Fruit fly (Drosophila melanogaster) whole organism, wandering third instar larva: ENCODE results near the gene CG31274.

ENCODE experiments used
- Abd-B ChIP-seq: fragments of >200 bp; optimal IDR thresholded peaks from 2 replicates; lab custom pipeline; 2017; ENCODE audit warnings: missing biosample characterization, missing genetic modification characterization
- CG32264 ChIP-seq: fragments of 200-800 bp; sonication (Bioruptor generic); optimal IDR thresholded peaks from 2 replicates; lab custom pipeline; 2016; ENCODE audit warnings: missing biosample characterization, missing genetic modification characterization
- CG9705 ChIP-seq: fragments of 200-800 bp; sonication (Bioruptor generic); optimal IDR thresholded peaks from 2 replicates; lab custom pipeline; 2018; ENCODE audit warnings: missing biosample characterization, mild to moderate bottlenecking, missing genetic modification characterization
- CrebA ChIP-seq: fragments of 200-800 bp; sonication (Bioruptor generic); optimal IDR thresholded peaks from 2 replicates; lab custom pipeline; 2016; ENCODE audit warnings: missing biosample characterization, mild to moderate bottlenecking, missing genetic modification characterization, borderline replicate concordance
- Dfd ChIP-seq: fragments of >200 bp; optimal IDR thresholded peaks from 2 replicates; lab custom pipeline; 2017; ENCODE audit warnings: missing biosample characterization, missing genetic modification characterization
- GATAd ChIP-seq: sonication (Bioruptor generic); optimal IDR thresholded peaks from 2 replicates; lab custom pipeline; 2016; ENCODE audit warnings: missing biosample characterization, missing genetic modification characterization
- HLH106 ChIP-seq: fragments of 200-800 bp; optimal IDR thresholded peaks from 3 replicates; lab custom pipeline; 2019; ENCODE audit warnings: missing biosample characterization, mild to moderate bottlenecking, missing genetic modification characterization, moderate library complexity
- Hnf4 ChIP-seq: fragments of 200-800 bp; sonication (Bioruptor generic); optimal IDR thresholded peaks from 2 replicates; lab custom pipeline; 2016; ENCODE audit warnings: missing biosample characterization, mild to moderate bottlenecking, missing genetic modification characterization
- Hr78 ChIP-seq: fragments of >200 bp; optimal IDR thresholded peaks from 2 replicates; lab custom pipeline; 2017; ENCODE audit warnings: missing biosample characterization, missing genetic modification characterization
- Hr83 ChIP-seq: fragments of 200-300 bp; sonication (Bioruptor generic); optimal IDR thresholded peaks from 2 replicates; lab custom pipeline; 2016; ENCODE audit warnings: missing biosample characterization, mild to moderate bottlenecking, missing genetic modification characterization, moderate library complexity; ENCODE audit not compliant: poor library complexity, severe bottlenecking
- N ChIP-seq: fragments of >200 bp; optimal IDR thresholded peaks from 2 replicates; lab custom pipeline; 2018; ENCODE audit warnings: missing biosample characterization, missing external identifiers, missing genetic modification characterization
- OdsH ChIP-seq: fragments of 200-800 bp; sonication (Bioruptor generic); optimal IDR thresholded peaks from 2 replicates; lab custom pipeline; 2016; ENCODE audit warnings: missing biosample characterization, mild to moderate bottlenecking, missing genetic modification characterization
- Rel ChIP-seq, 2 experiments: fragments of 200-800 bp; sonication (Bioruptor generic) in 1 of 2; optimal IDR thresholded peaks; 2 replicates in 1 of 2; 3 replicates in 1 of 2; lab custom pipeline; 2016 to 2019; ENCODE audit warnings: mild to moderate bottlenecking in 2 of 2, missing biosample characterization in 2 of 2, missing genetic modification characterization in 2 of 2, moderate library complexity in 1 of 2
- Sp1 ChIP-seq: fragments of 200-800 bp; sonication (Bioruptor generic); optimal IDR thresholded peaks from 3 replicates; lab custom pipeline; 2019; ENCODE audit warnings: missing biosample characterization, mild to moderate bottlenecking, missing genetic modification characterization, moderate library complexity
- br ChIP-seq: fragments of 200-800 bp; sonication (Bioruptor generic); optimal IDR thresholded peaks from 2 replicates; lab custom pipeline; 2016; ENCODE audit warnings: missing biosample characterization, missing genetic modification characterization
- dmrt93B ChIP-seq: fragments of 200-800 bp; sonication (Bioruptor generic); optimal IDR thresholded peaks from 2 replicates; lab custom pipeline; 2018; ENCODE audit warnings: missing biosample characterization, mild to moderate bottlenecking, missing genetic modification characterization
- ey ChIP-seq: fragments of 200-800 bp; sonication (Bioruptor generic); optimal IDR thresholded peaks from 2 replicates; lab custom pipeline; 2016; ENCODE audit warnings: missing biosample characterization, missing genetic modification characterization
- foxo ChIP-seq, 2 experiments: fragments of 200-800 bp; sonication (Bioruptor generic); optimal IDR thresholded peaks; 2 replicates in 1 of 2; 3 replicates in 1 of 2; lab custom pipeline; 2016 to 2017; ENCODE audit warnings: missing biosample characterization in 2 of 2, missing genetic modification characterization in 2 of 2
- fru ChIP-seq: fragments of 200-800 bp; sonication (Bioruptor generic); optimal IDR thresholded peaks from 3 replicates; lab custom pipeline; 2016; ENCODE audit warnings: missing biosample characterization, mild to moderate bottlenecking, missing genetic modification characterization
- h ChIP-seq: fragments of 200-800 bp; sonication (Bioruptor generic); optimal IDR thresholded peaks from 3 replicates; lab custom pipeline; 2016; ENCODE audit warnings: missing biosample characterization, mild to moderate bottlenecking, missing genetic modification characterization
- jim ChIP-seq: fragments of 175-275, 200-325 bp; sonication (Bioruptor generic); optimal IDR thresholded peaks from 2 replicates; lab custom pipeline; 2016; ENCODE audit warnings: missing biosample characterization, mild to moderate bottlenecking, missing genetic modification characterization
- pan ChIP-seq: fragments of >200 bp; optimal IDR thresholded peaks from 2 replicates; lab custom pipeline; 2017
- psq ChIP-seq: fragments of 200-800 bp; sonication (Bioruptor generic); optimal IDR thresholded peaks from 3 replicates; lab custom pipeline; 2017; ENCODE audit warnings: missing biosample characterization, mild to moderate bottlenecking, missing genetic modification characterization, moderate library complexity
- rgr ChIP-seq: fragments of 200-800 bp; sonication (Bioruptor generic); optimal IDR thresholded peaks from 3 replicates; lab custom pipeline; 2016; ENCODE audit warnings: missing biosample characterization, mild to moderate bottlenecking, missing genetic modification characterization
- sage ChIP-seq: fragments of 200-800 bp; sonication (Bioruptor generic); optimal IDR thresholded peaks from 2 replicates; lab custom pipeline; 2016; ENCODE audit warnings: missing biosample characterization, mild to moderate bottlenecking, missing genetic modification characterization
- sv ChIP-seq: fragments of 200-800 bp; sonication (Bioruptor generic); optimal IDR thresholded peaks from 3 replicates; lab custom pipeline; 2016; ENCODE audit warnings: missing biosample characterization, missing genetic modification characterization
- tai ChIP-seq: sonication (Bioruptor generic); optimal IDR thresholded peaks from 2 replicates; lab custom pipeline; 2016; ENCODE audit warnings: missing biosample characterization, missing genetic modification characterization
- usp ChIP-seq: fragments of >200 bp; optimal IDR thresholded peaks from 2 replicates; lab custom pipeline; 2017; ENCODE audit warnings: missing biosample characterization, missing genetic modification characterization
- woc ChIP-seq: sonication (Bioruptor generic); optimal IDR thresholded peaks from 2 replicates; lab custom pipeline; 2016; ENCODE audit warnings: missing biosample characterization, mild to moderate bottlenecking, missing genetic modification characterization

CG31274 gene

DNA sequence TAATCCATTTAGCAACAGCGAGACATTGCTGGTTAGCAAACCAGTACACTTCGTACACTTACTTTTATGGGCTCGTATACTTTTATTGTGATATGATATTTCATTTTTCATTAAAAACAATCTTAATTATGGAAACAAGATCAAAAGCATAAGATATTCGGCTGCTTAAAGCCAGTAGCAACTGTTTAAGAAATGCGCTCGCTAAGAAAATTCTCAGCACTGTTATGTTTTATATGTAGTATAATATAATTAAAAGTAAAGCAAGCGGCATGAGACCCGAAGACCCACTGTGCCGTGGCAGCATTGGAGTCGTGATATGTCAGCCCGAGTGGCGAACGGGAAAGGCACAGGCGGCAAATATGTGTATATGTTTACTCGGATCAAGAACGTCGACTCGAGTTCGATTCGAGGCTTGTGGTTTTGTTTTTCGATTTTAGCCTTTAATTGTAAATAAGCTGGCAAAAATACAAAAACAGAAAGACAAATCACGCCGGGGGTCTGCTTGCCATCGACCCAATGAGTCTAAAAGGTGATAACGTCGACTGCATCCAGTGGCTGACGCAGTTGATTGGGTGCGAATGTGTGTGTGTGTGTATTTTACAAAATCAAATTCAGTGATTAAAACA lies 26.2 kb downstream of the CG31274 start:
- TF ChIP-seq jim (GFP tag; lab: Kevin White, UChicago) (no peak), dmrt93B (GFP tag; lab: Kevin White, UChicago) (no peak), tai (GFP tag; lab: Kevin White, UChicago) (no peak), Rel (GFP tag; optimal IDR thresholded peaks at IDR 0.05; lab: Kevin White, UChicago) (no peak), Rel (tag; optimal IDR thresholded peaks at IDR 0.05; lab: Kevin White, UChicago) (peak; percentile 39), rgr (GFP tag; lab: Kevin White, UChicago) (no peak), GATAd (GFP tag; lab: Kevin White, UChicago) (no peak), fru (GFP tag; lab: Kevin White, UChicago) (no peak)

DNA sequence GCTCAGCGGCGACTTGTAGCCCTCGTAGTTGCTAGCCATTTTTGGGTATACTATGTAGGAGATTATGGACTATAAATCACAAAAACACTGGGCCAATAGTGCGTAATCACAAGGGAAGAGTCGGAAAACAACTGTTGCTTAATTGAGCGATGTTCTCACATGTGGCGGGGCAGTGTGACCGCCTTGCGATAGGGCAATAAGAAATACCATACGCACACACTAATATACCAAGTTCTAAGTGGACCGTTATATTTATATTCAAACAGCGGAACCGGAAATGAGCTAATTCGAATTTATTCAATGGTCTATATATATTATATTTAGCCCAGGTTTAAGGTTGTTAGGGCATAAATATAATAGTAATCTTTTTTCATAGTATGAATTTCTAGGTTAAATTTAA lies 28.1 kb downstream of the CG31274 start, which contains the start of gene Adsl:
Gene Adsl (minus strand): TSS at position 165 of the 400 bp plus-strand sequence.
- peak; percentile 57 for TF ChIP-seq h (GFP tag; lab: Kevin White, UChicago)
- peak; percentile 65 for TF ChIP-seq CG9705 (GFP tag; lab: Kevin White, UChicago)
- no peak for TF ChIP-seq N
- peak; percentile 46 for TF ChIP-seq Hr83 (GFP tag; lab: Kevin White, UChicago)
- TF ChIP-seq Sp1 (GFP tag; lab: Kevin White, UChicago) = peak; percentile 66
- peak; percentile 63 for TF ChIP-seq dmrt93B (GFP tag; lab: Kevin White, UChicago)
- no peak for TF ChIP-seq rgr (GFP tag; lab: Kevin White, UChicago)
- no peak for TF ChIP-seq Rel (GFP tag; optimal IDR thresholded peaks at IDR 0.05; lab: Kevin White, UChicago)
- no peak for TF ChIP-seq Rel (tag; optimal IDR thresholded peaks at IDR 0.05; lab: Kevin White, UChicago)
- TF ChIP-seq GATAd (GFP tag; lab: Kevin White, UChicago) = no peak
- peak; percentile 15 for TF ChIP-seq sv (GFP tag; lab: Kevin White, UChicago)
- peak; percentile 34 for TF ChIP-seq sage (GFP tag; lab: Kevin White, UChicago)
- TF ChIP-seq foxo (GFP tag; optimal IDR thresholded peaks at IDR 0.05; lab: Kevin White, UChicago) = peak in 1 of 2 experiments; percentile 37
- peak; percentile 29 for TF ChIP-seq br (GFP tag; lab: Kevin White, UChicago)
- TF ChIP-seq CrebA (GFP tag; lab: Kevin White, UChicago) = peak; percentile 32
- peak; percentile 54 for TF ChIP-seq HLH106
- no peak for TF ChIP-seq Dfd (GFP tag; lab: Kevin White, UChicago)
- peak; percentile 38 for TF ChIP-seq Hnf4 (GFP tag; lab: Kevin White, UChicago)
- TF ChIP-seq OdsH (GFP tag; lab: Kevin White, UChicago) = peak; percentile 53

DNA sequence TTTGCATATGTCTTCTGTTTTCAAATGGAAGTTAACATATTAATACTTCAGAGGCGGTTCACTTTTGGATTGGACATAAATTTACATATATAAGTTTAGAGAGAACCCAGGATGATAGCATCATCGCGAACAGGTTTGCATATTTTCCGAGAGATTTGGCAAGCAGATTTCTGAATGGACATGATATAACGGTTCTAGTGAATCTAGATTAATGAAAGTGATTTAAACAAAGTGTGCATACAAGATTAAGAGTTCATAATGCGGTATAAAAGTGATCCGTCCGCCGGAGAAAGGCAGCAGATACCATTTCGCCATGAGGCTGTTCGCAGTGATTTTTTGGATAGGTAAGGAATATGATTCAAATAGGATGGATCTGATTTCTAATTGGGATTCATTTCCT lies 35.6 kb downstream of the CG31274 start, which contains the start of gene CG5225:
Gene CG5225 (plus strand): TSS at position 301 of the 400 bp plus-strand sequence.
- TF ChIP-seq Abd-B (GFP tag; lab: Kevin White, UChicago) (no peak), N (no peak), woc (GFP tag; lab: Kevin White, UChicago) (no peak), fru (GFP tag; lab: Kevin White, UChicago) (no peak)

DNA sequence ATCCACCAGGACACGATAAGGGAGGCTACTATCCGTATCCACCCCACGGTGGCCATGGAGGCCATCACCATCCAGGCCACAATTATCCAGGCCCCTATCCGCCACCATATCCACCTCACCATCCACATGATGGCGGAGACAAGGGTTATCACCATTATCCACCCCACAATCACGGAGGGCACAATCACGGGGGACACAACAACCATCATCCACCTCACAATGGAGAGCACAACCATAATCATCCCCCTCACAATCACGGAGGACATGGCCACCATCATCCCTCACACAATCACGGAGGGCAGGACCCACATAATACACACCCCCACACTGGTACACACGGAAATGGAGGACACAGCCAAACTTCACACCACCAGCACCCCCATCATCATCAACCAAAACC lies 37.0 kb downstream of the CG31274 start:
- TF ChIP-seq usp (GFP tag; lab: Kevin White, UChicago) (no peak), rgr (GFP tag; lab: Kevin White, UChicago) (no peak), psq (GFP tag; lab: Kevin White, UChicago) (no peak), CG32264 (GFP tag; lab: Kevin White, UChicago) (no peak), dmrt93B (GFP tag; lab: Kevin White, UChicago) (no peak), jim (GFP tag; lab: Kevin White, UChicago) (no peak)

DNA sequence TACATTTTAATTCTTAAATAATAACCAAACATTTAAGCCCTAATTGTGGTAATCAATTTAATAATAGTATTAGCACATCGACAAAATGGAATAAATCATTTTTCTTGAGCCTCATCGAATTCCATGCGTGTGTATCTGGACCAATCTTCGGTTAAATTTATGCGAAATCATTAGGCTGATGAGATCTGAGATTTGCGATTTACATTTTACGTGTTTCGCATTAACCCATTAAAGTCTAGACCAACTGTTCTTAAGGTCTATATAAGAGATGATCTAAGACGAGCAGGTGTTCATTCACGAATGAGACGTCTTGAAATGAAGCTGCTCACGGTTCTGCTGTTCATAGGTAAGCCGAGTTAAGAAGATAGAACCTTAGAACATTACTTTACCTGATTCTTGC lies 38.7 kb downstream of the CG31274 start, which contains the start of gene CG31268:
Gene CG31268 (plus strand): TSS at position 301 of the 400 bp plus-strand sequence.
- no peak for TF ChIP-seq ey (GFP tag; lab: Kevin White, UChicago)
- no peak for TF ChIP-seq pan (lab: Kevin White, UChicago)
- TF ChIP-seq Hr78 (GFP tag; lab: Kevin White, UChicago) = no peak
